Worm (Caenorhabditis elegans) whole organism, L4 larva: Measurements from ENCODE around the gene F43G6.7.

Experiments
- ceh-28 ChIP-seq: fragments of 150-350 bp; optimal IDR thresholded peaks from 2 replicates; lab custom pipeline; 2014; ENCODE audit warnings: missing biosample characterization, missing genetic modification reagents, missing genetic modification characterization
- duxl-1 ChIP-seq: sonication (generic microtip); optimal IDR thresholded peaks from 2 replicates; lab custom pipeline; 2016; ENCODE audit warnings: mild to moderate bottlenecking, missing genetic modification characterization, moderate library complexity, missing compliant biosample characterization; ENCODE audit not compliant: poor library complexity
- egl-27 ChIP-seq: sonication (generic microtip); optimal IDR thresholded peaks from 3 replicates; lab custom pipeline; 2017; ENCODE audit warnings: missing biosample characterization, missing genetic modification reagents, missing genetic modification characterization
- fos-1 ChIP-seq: fragments of 150-350 bp; optimal IDR thresholded peaks from 2 replicates; lab custom pipeline; 2014; ENCODE audit warnings: missing biosample characterization, missing genetic modification characterization
- hlh-30 ChIP-seq: sonication (generic microtip); optimal IDR thresholded peaks from 2 replicates; lab custom pipeline; 2017; ENCODE audit warnings: antibody characterized with exemption, mild to moderate bottlenecking, missing genetic modification characterization, missing compliant biosample characterization; ENCODE audit not compliant: insufficient read depth
- nhr-77 ChIP-seq: fragments of 150-350 bp; optimal IDR thresholded peaks from 2 replicates; lab custom pipeline; 2014; ENCODE audit warnings: missing biosample characterization, missing genetic modification characterization
- pqm-1 ChIP-seq: sonication (generic microtip); optimal IDR thresholded peaks from 2 replicates; lab custom pipeline; 2017; ENCODE audit warnings: missing biosample characterization, missing genetic modification characterization
- zag-1 ChIP-seq: fragments of 150-350 bp; optimal IDR thresholded peaks from 2 replicates; lab custom pipeline; 2014; ENCODE audit warnings: missing biosample characterization, missing genetic modification characterization

DNA sequence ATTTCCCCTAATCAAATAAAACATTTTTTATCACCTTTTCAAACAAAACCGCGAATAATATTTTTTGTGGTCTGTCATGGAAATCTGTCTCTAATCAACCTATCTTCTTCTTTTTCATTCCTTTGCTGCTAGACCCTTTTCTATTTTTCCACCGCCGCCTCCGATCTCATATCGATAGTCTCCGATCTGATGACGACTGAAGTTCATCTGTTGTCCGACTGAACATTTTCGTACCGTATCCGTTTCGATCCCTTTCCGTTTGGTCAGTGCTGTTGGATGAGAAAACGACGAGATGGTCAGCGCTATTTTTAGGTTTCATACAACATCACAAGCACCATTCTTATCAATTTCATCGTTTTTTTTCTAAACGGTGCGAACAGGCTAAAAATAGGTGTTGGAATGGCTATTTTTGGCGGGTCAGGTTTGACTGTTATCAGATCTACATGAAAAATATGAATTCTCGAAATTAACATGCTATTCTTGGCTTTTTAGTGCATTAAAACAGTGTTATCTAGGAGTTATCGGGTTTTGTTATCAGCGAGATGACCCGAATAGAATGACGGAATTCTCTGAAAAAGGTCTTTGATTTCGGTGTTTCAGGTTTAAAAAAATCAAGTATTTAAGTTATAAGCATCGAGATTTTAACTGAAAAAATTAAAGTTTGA is 26.1 kb downstream of the F43G6.7 start:
- no peak for TF ChIP-seq duxl-1 (tag; lab: Kevin White, UChicago)
- TF ChIP-seq ceh-28 (tag; lab: Kevin White, UChicago): no peak
- TF ChIP-seq zag-1 (tag; lab: Kevin White, UChicago): no peak
- TF ChIP-seq egl-27 (tag; lab: Kevin White, UChicago): no peak
- no peak for TF ChIP-seq pqm-1 (tag; lab: Kevin White, UChicago)
- peak; percentile 29 for TF ChIP-seq hlh-30 (tag; lab: Kevin White, UChicago)
- TF ChIP-seq nhr-77 (tag; lab: Kevin White, UChicago): no peak
- TF ChIP-seq fos-1 (tag; lab: Kevin White, UChicago): no peak
